Worm (Caenorhabditis elegans) whole organism, L4 larva: ENCODE results near the gene F35H10.10.
A peak's percentile ranks its signal among the peaks of the same experiment; 100 is the strongest.

Experiments used
- D1046.2 ChIP-seq: fragments of 200-800 bp; sonication (Bioruptor generic); IDR thresholded peaks from 2 replicates; pipeline ENCODE4 v1.3.6; 2022; ENCODE audit warnings: missing genetic modification characterization, missing compliant biosample characterization
- F26F4.8 ChIP-seq: fragments of 200-800 bp; sonication (Bioruptor generic); conservative IDR thresholded peaks from 2 replicates; pipeline ENCODE4 v1.3.6; 2022; ENCODE audit warnings: missing genetic modification characterization, missing compliant biosample characterization
- F37D6.2 ChIP-seq: sonication (generic microtip); optimal IDR thresholded peaks from 2 replicates; lab custom pipeline; 2016; ENCODE audit warnings: mild to moderate bottlenecking, missing genetic modification characterization, missing compliant biosample characterization
- T26A8.4 ChIP-seq: fragments of 200-800 bp; sonication (Bioruptor generic); IDR thresholded peaks from 2 replicates; pipeline ENCODE4 v1.3.6; 2022; ENCODE audit warnings: missing genetic modification characterization, missing compliant biosample characterization
- Y75B8A.6 ChIP-seq: fragments of 200-800 bp; sonication (Bioruptor generic); IDR thresholded peaks from 2 replicates; pipeline ENCODE4 v1.3.6; 2022; ENCODE audit warnings: missing genetic modification reagents, missing genetic modification characterization, missing compliant biosample characterization
- ZK546.5 ChIP-seq, 2 experiments: sonication (generic microtip); optimal IDR thresholded peaks; 2 replicates each; lab custom pipeline; 2017; ENCODE audit warnings: missing biosample characterization in 2 of 2, missing genetic modification characterization in 2 of 2
- aha-1 ChIP-seq: fragments of 150-350 bp; peaks from one replicate; lab custom pipeline; 2014; ENCODE audit warnings: missing biosample characterization, missing genetic modification characterization
- aly-2 ChIP-seq: sonication (generic microtip); optimal IDR thresholded peaks from 2 replicates; lab custom pipeline; 2018; ENCODE audit warnings: missing biosample characterization, missing genetic modification characterization
- ceh-32 ChIP-seq: sonication (generic microtip); optimal IDR thresholded peaks from 2 replicates; lab custom pipeline; 2016; ENCODE audit warnings: mild to moderate bottlenecking, missing genetic modification characterization, missing compliant biosample characterization; ENCODE audit not compliant: poor library complexity
- ceh-62 ChIP-seq: sonication (generic microtip); optimal IDR thresholded peaks from 2 replicates; lab custom pipeline; 2017; ENCODE audit warnings: missing biosample characterization, missing genetic modification characterization
- daf-16 ChIP-seq, 3 experiments: sonication (generic microtip); optimal IDR thresholded peaks; 2 replicates each; lab custom pipeline; 2016 to 2017; ENCODE audit warnings: missing genetic modification characterization in 3 of 3, missing genetic modification reagents in 3 of 3, mild to moderate bottlenecking in 2 of 3, missing compliant biosample characterization in 2 of 3, missing biosample characterization in 1 of 3, moderate library complexity in 1 of 3
- daf-8 ChIP-seq: fragments of 200-800 bp; sonication (Bioruptor generic); IDR thresholded peaks from 2 replicates; pipeline ENCODE4 v1.3.6; 2022; ENCODE audit warnings: missing genetic modification characterization, missing compliant biosample characterization
- dmd-6 ChIP-seq: fragments of 200-800 bp; sonication (Bioruptor generic); IDR thresholded peaks from 2 replicates; pipeline ENCODE4 v1.3.6; 2022; ENCODE audit warnings: missing genetic modification reagents, missing genetic modification characterization, missing compliant biosample characterization
- dmd-8 ChIP-seq: fragments of 200-800 bp; sonication (Bioruptor generic); IDR thresholded peaks from 2 replicates; pipeline ENCODE4 v1.3.6; 2022; ENCODE audit warnings: missing genetic modification characterization, missing compliant biosample characterization
- dpl-1 ChIP-seq: fragments of 150-350 bp; optimal IDR thresholded peaks from 2 replicates; lab custom pipeline; 2014; ENCODE audit warnings: missing biosample characterization, missing genetic modification reagents, missing genetic modification characterization
- dve-1 ChIP-seq: sonication (generic microtip); optimal IDR thresholded peaks from 2 replicates; lab custom pipeline; 2017; ENCODE audit warnings: antibody characterized with exemption, mild to moderate bottlenecking, missing genetic modification characterization, missing compliant biosample characterization; ENCODE audit not compliant: insufficient read depth
- lim-7 ChIP-seq: fragments of 200-800 bp; sonication (Bioruptor generic); IDR thresholded peaks from 2 replicates; pipeline ENCODE4 v1.3.6; 2022; ENCODE audit warnings: missing genetic modification characterization, missing compliant biosample characterization
- lin-1 ChIP-seq: fragments of 200-800 bp; sonication (Bioruptor generic); IDR thresholded peaks from 2 replicates; pipeline ENCODE4 v1.3.6; 2022; ENCODE audit warnings: missing genetic modification reagents, missing genetic modification characterization, missing compliant biosample characterization
- lin-13 ChIP-seq: fragments of 150-350 bp; optimal IDR thresholded peaks from 2 replicates; lab custom pipeline; 2014; ENCODE audit warnings: missing biosample characterization, missing genetic modification reagents, missing genetic modification characterization
- lin-38 ChIP-seq: fragments of 200-800 bp; sonication (Bioruptor generic); IDR thresholded peaks from 2 replicates; pipeline ENCODE4 v1.3.6; 2022; ENCODE audit warnings: missing genetic modification reagents, missing genetic modification characterization, missing compliant biosample characterization
- lin-39 ChIP-seq: fragments of 150-350 bp; optimal IDR thresholded peaks from 2 replicates; lab custom pipeline; 2014; ENCODE audit warnings: missing biosample characterization, missing genetic modification reagents, missing genetic modification characterization
- lir-3 ChIP-seq: sonication (generic microtip); optimal IDR thresholded peaks from 2 replicates; lab custom pipeline; 2016; ENCODE audit warnings: mild to moderate bottlenecking, missing genetic modification characterization, missing compliant biosample characterization
- madf-9 ChIP-seq: fragments of 200-800 bp; sonication (Bioruptor generic); conservative IDR thresholded peaks from 2 replicates; pipeline ENCODE4 v1.3.6; 2022; ENCODE audit warnings: missing genetic modification reagents, missing genetic modification characterization, missing compliant biosample characterization
- mdt-29 ChIP-seq: fragments of 200-800 bp; sonication (Bioruptor generic); IDR thresholded peaks from 2 replicates; pipeline ENCODE4 v1.3.6; 2022; ENCODE audit warnings: missing genetic modification reagents, missing genetic modification characterization, missing compliant biosample characterization
- mxl-3 ChIP-seq: fragments of 200-800 bp; sonication (Bioruptor generic); optimal IDR thresholded peaks from 2 replicates; lab custom pipeline; 2018; ENCODE audit warnings: mild to moderate bottlenecking, missing genetic modification characterization, missing compliant biosample characterization
- nhr-102 ChIP-seq: sonication (generic microtip); optimal IDR thresholded peaks from 2 replicates; lab custom pipeline; 2016; ENCODE audit warnings: mild to moderate bottlenecking, missing genetic modification characterization, moderate library complexity, missing compliant biosample characterization
- nhr-111 ChIP-seq: fragments of 200-800 bp; sonication (Bioruptor generic); optimal IDR thresholded peaks from 2 replicates; lab custom pipeline; 2018; ENCODE audit warnings: mild to moderate bottlenecking, missing genetic modification characterization, missing compliant biosample characterization
- pha-4 ChIP-seq, 2 experiments: fragments of 150-350 bp in 1 of 2; fragments of 200-800 bp in 1 of 2; sonication (Bioruptor generic) in 1 of 2; IDR thresholded peaks in 1 of 2; optimal IDR thresholded peaks in 1 of 2; 2 replicates each; pipeline versions ENCODE4 v1.3.6 to Lab custom; 2014 to 2022; ENCODE audit warnings: missing genetic modification characterization in 2 of 2, missing genetic modification reagents in 2 of 2, missing biosample characterization in 1 of 2, missing compliant biosample characterization in 1 of 2
- php-3 ChIP-seq: fragments of 200-800 bp; sonication (Bioruptor generic); IDR thresholded peaks from 2 replicates; pipeline ENCODE4 v1.3.6; 2022; ENCODE audit warnings: missing genetic modification reagents, missing genetic modification characterization, missing compliant biosample characterization
- sdz-12 ChIP-seq: fragments of 200-800 bp; sonication (Bioruptor generic); optimal IDR thresholded peaks from 2 replicates; lab custom pipeline; 2018; ENCODE audit warnings: mild to moderate bottlenecking, missing genetic modification characterization, missing compliant biosample characterization
- set-16 ChIP-seq: fragments of 200-800 bp; sonication (Bioruptor generic); IDR thresholded peaks from 2 replicates; pipeline ENCODE4 v1.3.6; 2022; ENCODE audit warnings: missing genetic modification reagents, missing genetic modification characterization, missing compliant biosample characterization
- snpc-1.2 ChIP-seq: fragments of 200-800 bp; sonication (Bioruptor generic); IDR thresholded peaks from 2 replicates; pipeline ENCODE4 v1.3.6; 2022; ENCODE audit warnings: missing genetic modification reagents, missing genetic modification characterization, missing compliant biosample characterization
- tag-97 ChIP-seq: fragments of 200-800 bp; sonication (Bioruptor generic); IDR thresholded peaks from 2 replicates; pipeline ENCODE4 v1.3.6; 2022; ENCODE audit warnings: missing genetic modification characterization, missing compliant biosample characterization
- tra-1 ChIP-seq: fragments of 200-800 bp; sonication (Bioruptor generic); IDR thresholded peaks from 2 replicates; pipeline ENCODE4 v1.3.6; 2022; ENCODE audit warnings: missing genetic modification reagents, missing genetic modification characterization, missing compliant biosample characterization
- unc-130 ChIP-seq: sonication (generic microtip); optimal IDR thresholded peaks from 2 replicates; lab custom pipeline; 2016; ENCODE audit warnings: missing genetic modification reagents, missing genetic modification characterization, missing compliant biosample characterization
- vab-7 ChIP-seq: fragments of 200-800 bp; sonication (Bioruptor generic); IDR thresholded peaks from 2 replicates; pipeline ENCODE4 v1.3.6; 2022; ENCODE audit warnings: missing genetic modification reagents, missing genetic modification characterization, missing compliant biosample characterization
- zag-1 ChIP-seq: fragments of 150-350 bp; optimal IDR thresholded peaks from 2 replicates; lab custom pipeline; 2014; ENCODE audit warnings: missing biosample characterization, missing genetic modification characterization
- zfp-2 ChIP-seq: sonication (generic microtip); optimal IDR thresholded peaks from 2 replicates; lab custom pipeline; 2016; ENCODE audit warnings: mild to moderate bottlenecking, missing genetic modification characterization, missing compliant biosample characterization
- zfp-3 ChIP-seq: fragments of 200-800 bp; sonication (Bioruptor generic); conservative IDR thresholded peaks from 2 replicates; pipeline ENCODE4 v1.3.6; 2022; ENCODE audit warnings: missing genetic modification reagents, missing genetic modification characterization, missing compliant biosample characterization
- ztf-11 ChIP-seq: fragments of 150-350 bp; optimal IDR thresholded peaks from 2 replicates; lab custom pipeline; 2014; ENCODE audit warnings: missing biosample characterization, missing genetic modification characterization
- ztf-7 ChIP-seq: fragments of 150-350 bp; optimal IDR thresholded peaks from 2 replicates; lab custom pipeline; 2014; ENCODE audit warnings: missing biosample characterization, missing genetic modification characterization

The F35H10.10 gene

DNA sequence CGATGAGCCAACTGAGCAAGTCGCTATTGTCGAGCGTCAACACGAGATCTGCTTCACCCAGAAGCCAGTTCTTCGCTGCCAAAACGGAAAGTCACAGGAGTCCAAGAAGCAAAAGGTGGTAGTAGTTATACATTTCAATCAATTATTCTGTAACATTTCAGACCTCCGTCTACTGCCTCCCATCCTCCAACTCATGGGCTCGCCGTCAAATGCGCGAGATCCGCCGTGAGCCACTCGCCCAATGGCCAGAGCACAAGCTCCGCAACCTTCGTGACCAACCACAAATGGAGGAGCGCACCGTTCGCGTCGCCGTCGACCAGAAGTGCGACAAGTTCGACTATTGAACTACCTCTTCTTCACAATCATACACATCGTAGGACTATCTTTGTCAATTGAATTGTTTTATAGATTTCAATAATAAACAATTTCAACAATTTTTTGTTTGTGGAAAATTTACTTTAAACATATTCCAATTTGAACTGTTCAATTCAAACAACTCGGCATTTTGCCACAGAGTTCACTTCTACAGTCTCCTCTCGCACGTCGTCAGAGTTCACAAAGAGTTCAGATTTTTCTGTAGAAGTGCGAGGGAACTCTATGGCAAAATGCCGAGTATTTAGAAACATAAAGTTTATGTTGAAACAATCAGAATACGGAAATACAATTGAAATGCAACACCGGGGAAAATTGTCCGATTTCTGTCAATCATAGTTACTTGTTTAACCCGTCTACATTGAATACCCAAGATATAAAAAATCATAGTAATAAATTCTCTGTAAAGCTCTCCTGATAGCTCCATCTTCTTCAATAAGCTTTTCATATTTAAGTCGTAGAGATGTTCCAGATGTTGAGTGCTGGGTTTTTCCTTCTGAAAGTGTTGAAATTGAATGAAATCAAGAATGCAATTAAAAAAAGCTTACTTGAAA, 46.5 kb downstream of the F35H10.10 start (continued):
- TF ChIP-seq dmd-6 (GFP tag; lab: Robert Waterston, UW), result peak; percentile 50
- peak; percentile 15; the same call in 1 of the 2 replicates for TF ChIP-seq Y75B8A.6 (GFP tag; lab: Robert Waterston, UW)
- TF ChIP-seq tag-97 (GFP tag; lab: Robert Waterston, UW), result no peak
- TF ChIP-seq php-3, result no peak
- no peak for TF ChIP-seq T26A8.4 (GFP tag; lab: Robert Waterston, UW)
- TF ChIP-seq set-16 (GFP tag; lab: Robert Waterston, UW), result peak; percentile 84
- no peak for TF ChIP-seq aly-2 (tag; lab: Kevin White, UChicago)
- TF ChIP-seq tra-1 (GFP tag; lab: Robert Waterston, UW), result 0 out of 2 replicates have a peak, but pooled peaks have one; percentile 19
- TF ChIP-seq zfp-2, result no peak
- TF ChIP-seq lir-3 (tag; lab: Kevin White, UChicago), result no peak
- peak; percentile 14 for TF ChIP-seq mxl-3 (GFP tag; lab: Kevin White, UChicago)
- peak; percentile 68 for TF ChIP-seq aha-1 (tag; lab: Kevin White, UChicago)
- TF ChIP-seq ztf-7, result no peak
- TF ChIP-seq D1046.2 (GFP tag; lab: Robert Waterston, UW), result no peak
- TF ChIP-seq F37D6.2 (tag; lab: Kevin White, UChicago), result no peak
- TF ChIP-seq dmd-8 (GFP tag; lab: Robert Waterston, UW), result peak; percentile 68; the same call in 1 of the 2 replicates
- TF ChIP-seq lin-39 (tag; lab: Kevin White, UChicago), result no peak
- 0 out of 2 replicates have a peak, but pooled peaks have one; percentile 12 for TF ChIP-seq snpc-1.2
- TF ChIP-seq madf-9, result 0 out of 2 replicates have a peak, but pooled peaks have one; percentile 30
- TF ChIP-seq zfp-3 (GFP tag; lab: Robert Waterston, UW), result peak; percentile 93

DNA sequence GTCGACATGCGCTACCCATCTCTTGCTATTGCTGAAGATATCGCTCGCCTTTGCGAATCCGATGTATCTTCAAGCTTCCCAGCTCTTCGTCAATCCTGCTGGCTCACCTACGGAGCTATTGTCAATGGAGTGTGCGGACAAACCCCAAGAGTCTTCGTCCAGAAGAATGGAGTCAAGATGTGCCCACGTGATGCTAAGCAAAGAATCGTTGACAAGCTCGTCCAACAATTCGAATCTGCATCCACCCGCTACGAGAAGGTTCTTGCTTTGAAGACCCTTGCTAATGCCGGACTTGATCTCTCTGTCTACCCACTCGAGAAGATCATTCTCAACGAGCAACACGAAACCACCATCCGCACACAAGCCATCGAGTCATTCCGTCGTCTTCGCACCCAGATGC, 50.1 kb downstream of the F35H10.10 start:
- no peak for TF ChIP-seq pha-4 (GFP tag; IDR thresholded peaks at IDR 0.05; lab: Robert Waterston, UW)
- no peak for TF ChIP-seq pha-4 (tag; optimal IDR thresholded peaks at IDR 0.05; lab: Kevin White, UChicago)
- TF ChIP-seq vab-7 (GFP tag; lab: Robert Waterston, UW), result no peak
- no peak for TF ChIP-seq lir-3 (tag; lab: Kevin White, UChicago)
- no peak for TF ChIP-seq ztf-11
- no peak for TF ChIP-seq dve-1 (tag; lab: Kevin White, UChicago)
- TF ChIP-seq zag-1 (tag; lab: Kevin White, UChicago), result no peak
- no peak for TF ChIP-seq nhr-102 (tag; lab: Kevin White, UChicago)
- no peak for TF ChIP-seq lim-7 (GFP tag; lab: Robert Waterston, UW)
- TF ChIP-seq aha-1 (tag; lab: Kevin White, UChicago), result peak; percentile 45
- peak; percentile 3; the same call in 1 of the 2 replicates for TF ChIP-seq lin-38 (GFP tag; lab: Robert Waterston, UW)
- 0 out of 2 replicates have a peak, but pooled peaks have one; percentile 19 for TF ChIP-seq mdt-29 (GFP tag; lab: Robert Waterston, UW)
- no peak for TF ChIP-seq dpl-1 (GFP tag; lab: Kevin White, UChicago)

DNA sequence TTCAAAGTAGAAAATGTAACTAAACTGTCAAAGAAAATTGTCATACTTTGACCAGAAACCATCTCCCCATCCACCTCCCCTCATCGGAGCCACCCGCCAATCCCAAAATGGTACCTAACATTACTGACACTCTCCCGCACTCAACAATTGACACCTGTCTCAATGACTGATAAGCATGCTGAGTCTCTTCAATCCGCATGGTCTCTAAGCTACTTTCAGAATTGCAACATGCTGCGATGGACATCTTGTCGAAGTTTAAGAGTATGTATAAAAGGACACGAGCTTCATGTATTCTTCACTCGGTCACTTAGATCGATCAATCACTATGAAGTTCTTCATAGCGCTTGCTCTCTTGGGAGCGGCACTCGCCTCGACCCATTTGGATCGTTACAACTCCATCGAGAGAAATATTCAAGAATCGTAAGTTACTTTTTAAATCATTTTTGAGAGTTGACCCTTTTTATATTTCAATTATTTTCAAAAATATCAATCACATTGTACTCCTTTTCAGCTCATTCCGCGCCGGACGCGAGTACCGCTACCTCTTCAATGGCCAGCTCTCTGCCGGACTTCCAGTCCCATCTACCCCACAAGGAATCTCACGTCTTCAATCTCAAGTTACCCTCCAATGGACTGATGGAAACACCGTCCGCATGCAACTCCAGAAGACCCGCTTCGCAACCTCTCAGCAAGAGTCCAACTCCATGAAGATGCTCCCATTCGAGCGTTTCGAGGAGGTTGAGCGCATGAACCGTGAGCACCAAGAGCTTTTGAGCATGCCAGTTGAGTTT, 51.7 kb downstream of the F35H10.10 start, which contains the start of gene vit-6:
Gene vit-6, plus strand, starts transcription at position 310 of the 791 bp plus-strand sequence.
- TF ChIP-seq sdz-12 (GFP tag; lab: Kevin White, UChicago) (no peak), set-16 (GFP tag; lab: Robert Waterston, UW) (peak; percentile 69), zfp-2 (no peak), ceh-62 (tag; lab: Kevin White, UChicago) (no peak), lin-38 (GFP tag; lab: Robert Waterston, UW) (peak; percentile 47), ZK546.5 (tag; optimal IDR thresholded peaks at IDR 0.05; lab: Kevin White, UChicago) (no peak), lin-13 (GFP tag; lab: Kevin White, UChicago) (no peak), lin-1 (GFP tag; lab: Robert Waterston, UW) (no peak), nhr-111 (GFP tag; lab: Kevin White, UChicago) (no peak), F26F4.8 (no peak), tag-97 (GFP tag; lab: Robert Waterston, UW) (no peak), php-3 (no peak), daf-16 (GFP tag; optimal IDR thresholded peaks at IDR 0.05; lab: Kevin White, UChicago) (peak in 1 of 2 experiments; percentile 11), daf-16 (tag; optimal IDR thresholded peaks at IDR 0.05; lab: Kevin White, UChicago) (no peak), tra-1 (GFP tag; lab: Robert Waterston, UW) (peak; percentile 62; the same call in 1 of the 2 replicates), ceh-32 (tag; lab: Kevin White, UChicago) (no peak), daf-8 (0 out of 2 replicates have a peak, but pooled peaks have one; percentile 70), D1046.2 (GFP tag; lab: Robert Waterston, UW) (no peak; the same call in 1 of the 2 replicates), T26A8.4 (GFP tag; lab: Robert Waterston, UW) (no peak), dpl-1 (GFP tag; lab: Kevin White, UChicago) (no peak), unc-130 (no peak), dmd-6 (GFP tag; lab: Robert Waterston, UW) (peak; percentile 95)
